Fruit fly (Drosophila melanogaster) whole organism, prepupa: Measurements from ENCODE around the gene Fbp1.

Source experiments
- CG10631 ChIP-seq: fragments of 200-800 bp; sonication (Bioruptor generic); optimal IDR thresholded peaks from 2 replicates; lab custom pipeline; 2016; ENCODE audit warnings: missing biosample characterization, missing genetic modification characterization
- CG10669 ChIP-seq: fragments of 200-800 bp; sonication (Bioruptor generic); optimal IDR thresholded peaks from 3 replicates; lab custom pipeline; 2018; ENCODE audit warnings: missing biosample characterization, mild to moderate bottlenecking, missing genetic modification characterization, moderate library complexity
- CG11762 ChIP-seq: fragments of 200-800 bp; sonication (Bioruptor generic); optimal IDR thresholded peaks from 3 replicates; lab custom pipeline; 2016; ENCODE audit warnings: missing biosample characterization, missing genetic modification characterization; ENCODE audit not compliant: insufficient read depth
- CG11902 ChIP-seq: fragments of 200-800 bp; sonication (Bioruptor generic); optimal IDR thresholded peaks from 3 replicates; lab custom pipeline; 2016; ENCODE audit warnings: missing biosample characterization, missing genetic modification characterization
- CG1621 ChIP-seq: fragments of 200-800 bp; sonication (Bioruptor generic); optimal IDR thresholded peaks from 3 replicates; lab custom pipeline; 2018; ENCODE audit warnings: missing biosample characterization, mild to moderate bottlenecking, missing genetic modification characterization
- CG3032 ChIP-seq: fragments of 200-800 bp; optimal IDR thresholded peaks from 2 replicates; lab custom pipeline; 2019; ENCODE audit warnings: missing biosample characterization, mild to moderate bottlenecking, missing genetic modification characterization, moderate library complexity
- CG31627 ChIP-seq: fragments of 200-800 bp; sonication (Bioruptor generic); optimal IDR thresholded peaks from 3 replicates; lab custom pipeline; 2016; ENCODE audit warnings: missing biosample characterization, missing genetic modification characterization
- CG34406 ChIP-seq: fragments of 200-800 bp; sonication (Bioruptor generic); optimal IDR thresholded peaks from 3 replicates; lab custom pipeline; 2016; ENCODE audit warnings: missing biosample characterization, missing genetic modification characterization
- CG3919 ChIP-seq: fragments of 200-800 bp; sonication (Bioruptor generic); optimal IDR thresholded peaks from 3 replicates; lab custom pipeline; 2016; ENCODE audit warnings: missing biosample characterization, missing genetic modification characterization
- CG4318 ChIP-seq: fragments of 200-800 bp; sonication (Bioruptor generic); optimal IDR thresholded peaks from 3 replicates; lab custom pipeline; 2017; ENCODE audit warnings: missing biosample characterization, mild to moderate bottlenecking, missing genetic modification characterization
- CG6163 ChIP-seq: fragments of 200-800 bp; sonication (Bioruptor generic); IDR thresholded peaks from 3 replicates; pipeline ENCODE4 v1.3.6; 2022; ENCODE audit warnings: missing biosample characterization, missing genetic modification characterization
- CG6792 ChIP-seq: fragments of 200-800 bp; sonication (Bioruptor generic); optimal IDR thresholded peaks from 3 replicates; lab custom pipeline; 2016; ENCODE audit warnings: missing biosample characterization, missing genetic modification characterization
- CG6854 ChIP-seq: fragments of 200-800 bp; sonication (Bioruptor generic); optimal IDR thresholded peaks from 2 replicates; lab custom pipeline; 2017; ENCODE audit warnings: missing biosample characterization, mild to moderate bottlenecking, missing genetic modification characterization
- CG7368 ChIP-seq: fragments of 200-800 bp; sonication (Bioruptor generic); optimal IDR thresholded peaks from 3 replicates; lab custom pipeline; 2016; ENCODE audit warnings: missing biosample characterization, missing genetic modification characterization
- CG8119 ChIP-seq: fragments of 200-800 bp; sonication (Bioruptor generic); IDR thresholded peaks from 3 replicates; pipeline ENCODE4 v1.3.6; 2022; ENCODE audit warnings: missing biosample characterization, missing genetic modification characterization
- CG8319 ChIP-seq: fragments of 200-800 bp; sonication (Bioruptor generic); optimal IDR thresholded peaks from 3 replicates; lab custom pipeline; 2016; ENCODE audit warnings: missing biosample characterization, missing genetic modification characterization
- Eip78C ChIP-seq: fragments of 200-800 bp; sonication (Bioruptor generic); peaks from one replicate; lab custom pipeline; 2016; ENCODE audit warnings: missing biosample characterization, missing genetic modification characterization
- Ets21C ChIP-seq: fragments of 200-800 bp; sonication (Bioruptor generic); optimal IDR thresholded peaks from 3 replicates; lab custom pipeline; 2016; ENCODE audit warnings: missing biosample characterization, missing genetic modification characterization
- Ets96B ChIP-seq: fragments of 200-800 bp; optimal IDR thresholded peaks from 2 replicates; lab custom pipeline; 2019; ENCODE audit warnings: missing biosample characterization, mild to moderate bottlenecking, missing genetic modification characterization, moderate library complexity
- Gug ChIP-seq: fragments of 200-800 bp; sonication (Bioruptor generic); IDR thresholded peaks from 2 replicates; pipeline ENCODE4 v1.3.6; 2022; ENCODE audit warnings: missing biosample characterization, missing genetic modification characterization
- Hr38 ChIP-seq: sonication (Bioruptor generic); optimal IDR thresholded peaks from 2 replicates; lab custom pipeline; 2016; ENCODE audit warnings: missing biosample characterization, missing genetic modification characterization
- Hr39 ChIP-seq: fragments of 200-800 bp; sonication (Bioruptor generic); optimal IDR thresholded peaks from 2 replicates; lab custom pipeline; 2016; ENCODE audit warnings: missing biosample characterization, missing genetic modification characterization
- Hr4 ChIP-seq: fragments of 200-800 bp; sonication (Bioruptor generic); optimal IDR thresholded peaks from 3 replicates; lab custom pipeline; 2016; ENCODE audit warnings: missing biosample characterization, missing genetic modification characterization
- Lpt ChIP-seq: fragments of 200-800 bp; sonication (Bioruptor generic); optimal IDR thresholded peaks from 3 replicates; lab custom pipeline; 2016; ENCODE audit warnings: missing biosample characterization, missing genetic modification characterization
- Met ChIP-seq: fragments of 200-800 bp; sonication (Bioruptor generic); optimal IDR thresholded peaks from 3 replicates; lab custom pipeline; 2016; ENCODE audit warnings: missing biosample characterization, missing genetic modification characterization
- Smox ChIP-seq: fragments of 200-800 bp; sonication (Bioruptor generic); optimal IDR thresholded peaks from 3 replicates; lab custom pipeline; 2016; ENCODE audit warnings: missing biosample characterization, missing genetic modification characterization
- Sox102F ChIP-seq: fragments of 200-800 bp; sonication (Bioruptor generic); optimal IDR thresholded peaks from 2 replicates; lab custom pipeline; 2016; ENCODE audit warnings: missing biosample characterization, mild to moderate bottlenecking, missing genetic modification characterization
- Sox15 ChIP-seq: fragments of 200-800 bp; sonication (Bioruptor generic); optimal IDR thresholded peaks from 3 replicates; lab custom pipeline; 2016; ENCODE audit warnings: missing biosample characterization, missing genetic modification characterization
- acj6 ChIP-seq: fragments of 200-800 bp; sonication (Bioruptor generic); optimal IDR thresholded peaks from 3 replicates; lab custom pipeline; 2016; ENCODE audit warnings: missing biosample characterization, missing genetic modification characterization
- cyc ChIP-seq: fragments of 200-800 bp; sonication (Bioruptor generic); optimal IDR thresholded peaks from 3 replicates; lab custom pipeline; 2016; ENCODE audit warnings: missing biosample characterization, missing genetic modification characterization
- dsx ChIP-seq: fragments of 200-800 bp; optimal IDR thresholded peaks from 3 replicates; lab custom pipeline; 2019; ENCODE audit warnings: missing biosample characterization, mild to moderate bottlenecking, missing genetic modification characterization, moderate library complexity; ENCODE audit not compliant: poor library complexity, severe bottlenecking
- eg ChIP-seq: fragments of 200-800 bp; sonication (Bioruptor generic); IDR thresholded peaks from 3 replicates; pipeline ENCODE4 v1.3.6; 2022; ENCODE audit warnings: missing biosample characterization, missing genetic modification characterization
- fd59A ChIP-seq: fragments of 200-800 bp; sonication (Bioruptor generic); optimal IDR thresholded peaks from 2 replicates; lab custom pipeline; 2017; ENCODE audit warnings: missing biosample characterization, mild to moderate bottlenecking, missing genetic modification characterization, missing genetic modification reagents
- fd85E ChIP-seq: fragments of 200-800 bp; sonication (Bioruptor generic); optimal IDR thresholded peaks from 3 replicates; lab custom pipeline; 2016; ENCODE audit warnings: missing biosample characterization, missing genetic modification characterization
- fkh ChIP-seq: fragments of 200-800 bp; sonication (Bioruptor generic); optimal IDR thresholded peaks from 3 replicates; lab custom pipeline; 2017; ENCODE audit warnings: missing biosample characterization, mild to moderate bottlenecking, missing genetic modification characterization, moderate library complexity
- lz ChIP-seq: fragments of 200-800 bp; sonication (Bioruptor generic); optimal IDR thresholded peaks from 3 replicates; lab custom pipeline; 2016; ENCODE audit warnings: missing biosample characterization, missing genetic modification characterization
- pdm3 ChIP-seq: fragments of 200-800 bp; sonication (Bioruptor generic); optimal IDR thresholded peaks from 3 replicates; lab custom pipeline; 2016; ENCODE audit warnings: missing biosample characterization, missing genetic modification characterization
- spab ChIP-seq: fragments of 200-800 bp; sonication (Bioruptor generic); optimal IDR thresholded peaks from 2 replicates; lab custom pipeline; 2017; ENCODE audit warnings: missing biosample characterization, mild to moderate bottlenecking, missing genetic modification characterization, missing genetic modification reagents
- ss ChIP-seq, 2 experiments: fragments of 200-800 bp; sonication (Bioruptor generic); optimal IDR thresholded peaks; 2 replicates in 1 of 2; 3 replicates in 1 of 2; lab custom pipeline; 2017 to 2018; ENCODE audit warnings: mild to moderate bottlenecking in 2 of 2, missing biosample characterization in 2 of 2, missing genetic modification characterization in 2 of 2, moderate library complexity in 1 of 2
- svp ChIP-seq: fragments of 200-800 bp; sonication (Bioruptor generic); peaks from one replicate; lab custom pipeline; 2016; ENCODE audit warnings: missing biosample characterization, missing genetic modification characterization
- topi ChIP-seq: fragments of 200-800 bp; sonication (Bioruptor generic); optimal IDR thresholded peaks from 3 replicates; lab custom pipeline; 2016; ENCODE audit warnings: missing biosample characterization, missing genetic modification characterization
- vri ChIP-seq: fragments of 200-800 bp; sonication (Bioruptor generic); optimal IDR thresholded peaks from 3 replicates; lab custom pipeline; 2016; ENCODE audit warnings: missing biosample characterization, mild to moderate bottlenecking, missing genetic modification characterization

The Fbp1 gene

dm6 chr3L:14122048-14122447 lies 24.2 kb upstream of the Fbp1 start:
- TF ChIP-seq Lpt (GFP tag; lab: Kevin White, UChicago), result no peak
- no peak for TF ChIP-seq CG8319 (GFP tag; lab: Kevin White, UChicago)
- TF ChIP-seq Eip78C (GFP tag; lab: Kevin White, UChicago), result peak; percentile 51
- TF ChIP-seq, all 60 proteins: peak for 1

dm6 chr3L:14118767-14119166 lies 20.9 kb upstream of the Fbp1 start:
- TF ChIP-seq dsx (GFP tag; lab: Kevin White, UChicago) (no peak), CG6792 (GFP tag; lab: Kevin White, UChicago) (no peak), CG11902 (GFP tag; lab: Kevin White, UChicago) (no peak), Hr4 (GFP tag; lab: Kevin White, UChicago) (no peak), CG8119 (GFP tag; lab: Robert Waterston, UW) (no peak)

DNA sequence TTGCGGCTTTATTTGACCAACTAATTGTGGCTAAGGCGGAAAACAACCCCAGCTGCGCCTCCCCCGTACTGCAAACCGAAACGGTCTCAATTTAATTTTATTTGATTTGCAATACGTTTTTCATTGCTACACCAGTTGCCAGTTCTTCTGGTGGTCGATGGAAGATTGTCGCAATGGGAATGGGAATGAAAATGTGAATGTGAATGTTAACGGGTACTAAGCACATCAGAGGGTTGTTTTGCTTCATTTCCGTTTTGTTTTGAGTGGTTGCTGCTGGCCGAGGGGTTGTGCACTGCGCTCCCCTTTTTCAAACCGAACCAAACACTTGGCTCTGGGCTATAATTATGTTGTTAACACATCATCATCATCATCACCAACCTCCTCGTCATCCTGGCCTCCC lies 16.2 kb upstream of the Fbp1 start:
- TF ChIP-seq dsx (GFP tag; lab: Kevin White, UChicago) (no peak), CG10631 (GFP tag; lab: Kevin White, UChicago) (no peak), CG8119 (GFP tag; lab: Robert Waterston, UW) (no peak), fkh (GFP tag; lab: Kevin White, UChicago) (no peak), CG11762 (GFP tag; lab: Kevin White, UChicago) (no peak)

DNA sequence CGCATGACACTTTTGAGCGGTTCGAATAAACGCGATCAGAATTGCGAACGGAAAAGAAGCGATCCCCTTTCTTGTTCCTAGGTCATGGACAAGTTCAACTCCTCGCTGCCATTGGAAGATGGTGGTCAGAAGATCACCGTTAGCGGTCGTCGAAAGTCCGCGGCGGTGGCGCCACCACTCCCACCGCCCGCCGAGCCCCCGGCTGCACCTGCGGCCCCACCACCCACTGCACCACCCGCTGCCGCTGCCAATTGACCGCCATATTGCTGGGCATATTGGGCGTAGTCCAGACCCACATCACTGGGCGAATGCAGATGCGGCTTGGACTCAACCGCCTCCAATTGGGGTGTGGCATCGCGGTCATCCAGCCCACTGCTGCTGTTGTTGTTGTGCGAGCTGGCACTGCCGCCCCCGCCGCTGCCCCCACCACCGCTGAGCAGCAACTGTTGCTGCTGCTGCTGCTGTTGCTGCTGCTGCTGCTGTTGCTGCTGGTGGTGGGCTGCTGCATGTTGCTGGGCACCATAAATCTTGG lies 15.1 kb upstream of the Fbp1 start:
- no peak for TF ChIP-seq lz (GFP tag; lab: Kevin White, UChicago)
- TF ChIP-seq svp, result peak; percentile 21

DNA sequence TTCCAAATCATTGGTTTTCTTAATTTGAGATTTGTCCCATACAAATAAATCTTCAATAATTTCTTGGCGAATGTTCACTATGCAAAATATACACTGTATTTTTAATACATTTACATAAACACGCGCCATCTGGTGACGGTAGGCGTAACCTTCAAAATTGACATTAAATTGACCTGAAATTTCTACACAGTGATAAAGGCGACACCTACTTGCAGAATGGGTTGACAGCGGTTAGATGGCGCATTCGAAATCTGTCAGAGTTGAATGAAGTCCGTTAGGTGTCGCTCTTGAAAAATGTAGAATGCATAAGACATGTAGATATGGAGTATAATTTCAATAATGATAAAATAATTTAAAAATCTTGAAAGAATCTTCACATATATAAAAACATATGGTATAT lies 13.6 kb upstream of the Fbp1 start:
- TF ChIP-seq CG31627, result peak; percentile 87
- no peak for TF ChIP-seq CG8119 (GFP tag; lab: Robert Waterston, UW)
- TF ChIP-seq CG4318 (GFP tag; lab: Kevin White, UChicago), result no peak
- TF ChIP-seq Ets21C (GFP tag; lab: Kevin White, UChicago), result peak; percentile 50
- TF ChIP-seq topi, result peak; percentile 58
- TF ChIP-seq CG11902 (GFP tag; lab: Kevin White, UChicago), result peak; percentile 45
- peak; percentile 46 for TF ChIP-seq Sox15 (GFP tag; lab: Kevin White, UChicago)
- no peak for TF ChIP-seq CG1621 (tag; lab: Kevin White, UChicago)
- TF ChIP-seq Gug (GFP tag; lab: Robert Waterston, UW), result no peak
- TF ChIP-seq CG34406, result no peak
- no peak for TF ChIP-seq CG7368 (GFP tag; lab: Kevin White, UChicago)
- TF ChIP-seq eg (GFP tag; lab: Robert Waterston, UW), result no peak; the same call in 2 of the 3 replicates
- TF ChIP-seq cyc, result peak; percentile 80
- peak; percentile 4 for TF ChIP-seq fkh (GFP tag; lab: Kevin White, UChicago)
- peak; percentile 60 for TF ChIP-seq CG3919 (GFP tag; lab: Kevin White, UChicago)
- peak; percentile 45 for TF ChIP-seq Met
- TF ChIP-seq vri, result no peak
- peak; percentile 12 for TF ChIP-seq CG3032
- no peak for TF ChIP-seq dsx (GFP tag; lab: Kevin White, UChicago)
- no peak for TF ChIP-seq ss (GFP tag; optimal IDR thresholded peaks at IDR 0.05; lab: Kevin White, UChicago)
- TF ChIP-seq acj6, result peak; percentile 56
- TF ChIP-seq Sox102F (GFP tag; lab: Kevin White, UChicago), result no peak
- peak; percentile 73 for TF ChIP-seq Eip78C (GFP tag; lab: Kevin White, UChicago)
- no peak for TF ChIP-seq CG6163 (GFP tag; lab: Robert Waterston, UW)
- peak; percentile 76 for TF ChIP-seq lz (GFP tag; lab: Kevin White, UChicago)
- TF ChIP-seq CG8319 (GFP tag; lab: Kevin White, UChicago), result no peak
- TF ChIP-seq Ets96B (tag; lab: Kevin White, UChicago), result no peak
- no peak for TF ChIP-seq Smox (GFP tag; lab: Kevin White, UChicago)
- no peak for TF ChIP-seq spab (GFP tag; lab: Kevin White, UChicago)
- no peak for TF ChIP-seq CG6854 (GFP tag; lab: Kevin White, UChicago)
- TF ChIP-seq fd85E, result no peak
- TF ChIP-seq pdm3, result peak; percentile 55
- TF ChIP-seq CG10669 (GFP tag; lab: Kevin White, UChicago), result no peak
- peak; percentile 88 for TF ChIP-seq Hr39 (GFP tag; lab: Kevin White, UChicago)
- no peak for TF ChIP-seq Hr38 (GFP tag; lab: Kevin White, UChicago)
- no peak for TF ChIP-seq fd59A (GFP tag; lab: Kevin White, UChicago)
- no peak for TF ChIP-seq svp
